Fruit fly (Drosophila melanogaster) whole organism, wandering third instar larva: ENCODE data around the gene ham.

ENCODE experiments used
- Abd-B ChIP-seq: fragments of >200 bp; optimal IDR thresholded peaks from 2 replicates; lab custom pipeline; 2017; ENCODE audit warnings: missing biosample characterization, missing genetic modification characterization
- GATAd ChIP-seq: sonication (Bioruptor generic); optimal IDR thresholded peaks from 2 replicates; lab custom pipeline; 2016; ENCODE audit warnings: missing biosample characterization, missing genetic modification characterization
- N ChIP-seq: fragments of >200 bp; optimal IDR thresholded peaks from 2 replicates; lab custom pipeline; 2018; ENCODE audit warnings: missing biosample characterization, missing external identifiers, missing genetic modification characterization
- Sp1 ChIP-seq: fragments of 200-800 bp; sonication (Bioruptor generic); optimal IDR thresholded peaks from 3 replicates; lab custom pipeline; 2019; ENCODE audit warnings: missing biosample characterization, mild to moderate bottlenecking, missing genetic modification characterization, moderate library complexity
- br ChIP-seq: fragments of 200-800 bp; sonication (Bioruptor generic); optimal IDR thresholded peaks from 2 replicates; lab custom pipeline; 2016; ENCODE audit warnings: missing biosample characterization, missing genetic modification characterization
- brk ChIP-seq: fragments of 200-800 bp; sonication (Bioruptor generic); optimal IDR thresholded peaks from 2 replicates; lab custom pipeline; 2016; ENCODE audit warnings: missing biosample characterization, mild to moderate bottlenecking, missing genetic modification characterization
- fru ChIP-seq: fragments of 200-800 bp; sonication (Bioruptor generic); optimal IDR thresholded peaks from 3 replicates; lab custom pipeline; 2016; ENCODE audit warnings: missing biosample characterization, mild to moderate bottlenecking, missing genetic modification characterization
- h ChIP-seq: fragments of 200-800 bp; sonication (Bioruptor generic); optimal IDR thresholded peaks from 3 replicates; lab custom pipeline; 2016; ENCODE audit warnings: missing biosample characterization, mild to moderate bottlenecking, missing genetic modification characterization
- pan ChIP-seq: fragments of >200 bp; optimal IDR thresholded peaks from 2 replicates; lab custom pipeline; 2017
- psq ChIP-seq: fragments of 200-800 bp; sonication (Bioruptor generic); optimal IDR thresholded peaks from 3 replicates; lab custom pipeline; 2017; ENCODE audit warnings: missing biosample characterization, mild to moderate bottlenecking, missing genetic modification characterization, moderate library complexity

DNA sequence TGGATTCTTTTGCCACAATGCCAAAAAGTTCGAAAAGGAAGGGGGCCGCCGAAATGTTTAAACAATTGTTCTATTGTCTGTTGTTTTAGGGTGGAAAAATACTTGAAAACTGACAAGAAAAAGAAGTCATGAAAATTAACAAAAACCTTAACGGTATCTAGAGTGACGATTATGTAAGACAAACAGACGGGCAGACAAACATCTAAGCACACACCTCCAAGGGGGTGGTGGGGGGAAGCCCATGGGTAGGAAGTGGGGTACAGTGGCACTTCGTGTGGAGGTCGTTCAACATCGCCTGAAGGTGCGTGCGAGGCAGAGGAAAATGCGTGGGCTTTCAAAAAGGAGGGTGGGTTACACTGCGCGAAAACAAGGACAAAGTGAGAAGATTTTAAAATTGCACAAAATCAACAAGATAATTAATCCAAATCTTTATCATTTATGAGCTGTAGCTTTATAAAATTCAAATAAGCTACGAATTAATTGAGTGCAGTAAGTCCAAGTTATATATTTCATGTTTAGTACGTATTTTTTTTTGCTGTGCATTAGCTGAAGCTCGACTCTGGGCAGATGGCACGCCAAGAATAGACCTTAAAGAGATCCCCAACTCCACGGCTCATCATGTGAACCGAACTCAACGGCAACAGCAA, 75.2 kb downstream of the ham start:
- TF ChIP-seq br (GFP tag; lab: Kevin White, UChicago) (no peak), h (GFP tag; lab: Kevin White, UChicago) (no peak), Sp1 (GFP tag; lab: Kevin White, UChicago) (no peak), N (GFP tag; lab: Kevin White, UChicago) (no peak), fru (GFP tag; lab: Kevin White, UChicago) (no peak), psq (GFP tag; lab: Kevin White, UChicago) (no peak), pan (no peak), brk (GFP tag; lab: Kevin White, UChicago) (no peak), GATAd (GFP tag; lab: Kevin White, UChicago) (no peak), Abd-B (no peak)
